Worm (Caenorhabditis elegans) whole organism, early embryonic: ENCODE results near the gene scl-24.

Experiments
- B0310.2 ChIP-seq: sonication (generic microtip); optimal IDR thresholded peaks from 2 replicates; lab custom pipeline; 2016; ENCODE audit warnings: mild to moderate bottlenecking, missing genetic modification characterization, missing compliant biosample characterization
- F13C5.2 ChIP-seq: sonication (generic microtip); optimal IDR thresholded peaks from 2 replicates; lab custom pipeline; 2017; ENCODE audit warnings: mild to moderate bottlenecking, missing genetic modification characterization, inconsistent platforms, missing compliant biosample characterization
- ama-1 ChIP-seq: fragments of 150-350 bp; optimal IDR thresholded peaks from 2 replicates; lab custom pipeline; 2014
- ets-7 ChIP-seq: sonication (generic microtip); optimal IDR thresholded peaks from 2 replicates; lab custom pipeline; 2016; ENCODE audit warnings: missing genotype, missing genetic modification characterization, missing compliant biosample characterization
- flt-1 ChIP-seq: fragments of 200-800 bp; sonication (Bioruptor generic); IDR thresholded peaks from 2 replicates; pipeline ENCODE4 v1.3.6; 2022; ENCODE audit warnings: missing genetic modification characterization, missing compliant biosample characterization
- hnd-1 ChIP-seq: sonication (generic microtip); optimal IDR thresholded peaks from 2 replicates; lab custom pipeline; 2016; ENCODE audit warnings: missing genetic modification characterization, missing compliant biosample characterization
- sea-1 ChIP-seq: fragments of 200-800 bp; sonication (Bioruptor generic); conservative IDR thresholded peaks from 2 replicates; pipeline ENCODE4 v1.3.6; 2022; ENCODE audit warnings: missing genetic modification characterization, missing compliant biosample characterization

- no peak for TF ChIP-seq ets-7 (tag; lab: Kevin White, UChicago)
- TF ChIP-seq ama-1, result no peak
- no peak for TF ChIP-seq F13C5.2 (tag; lab: Kevin White, UChicago)
- no peak for TF ChIP-seq B0310.2 (tag; lab: Kevin White, UChicago)
- TF ChIP-seq sea-1 (GFP tag; lab: Robert Waterston, UW), result no peak
- TF ChIP-seq flt-1, result no peak
- TF ChIP-seq hnd-1 (tag; lab: Kevin White, UChicago), result no peak
These were observed 28.1 kb upstream of the scl-24 start, which contains the start of gene str-200 for ce11 chrV:17458069-17458468.
